Worm (Caenorhabditis elegans) whole organism, mixed stage, embryonic: ENCODE data around the gene rpb-6.

ENCODE experiments used
- M03D4.4 ChIP-seq: sonication (generic microtip); optimal IDR thresholded peaks from 2 replicates; lab custom pipeline; 2017; ENCODE audit warnings: mild to moderate bottlenecking, missing genetic modification characterization, missing compliant biosample characterization
- bed-3 ChIP-seq: fragments of 200-800 bp; sonication (Bioruptor generic); optimal IDR thresholded peaks from 3 replicates; lab custom pipeline; 2018; ENCODE audit warnings: mild to moderate bottlenecking, missing genetic modification characterization, moderate library complexity, missing compliant biosample characterization
- blmp-1 ChIP-seq: fragments of 150-350 bp; optimal IDR thresholded peaks from 2 replicates; lab custom pipeline; 2014; ENCODE audit warnings: missing biosample characterization, missing genetic modification characterization
- ceh-39 ChIP-seq: fragments of 150-350 bp; optimal IDR thresholded peaks from 2 replicates; lab custom pipeline; 2014; ENCODE audit warnings: missing biosample characterization, missing genetic modification characterization
- ceh-43 ChIP-seq: fragments of 200-800 bp; sonication (Bioruptor generic); optimal IDR thresholded peaks from 2 replicates; lab custom pipeline; 2018; ENCODE audit warnings: mild to moderate bottlenecking, missing genetic modification characterization, moderate library complexity, missing compliant biosample characterization
- ceh-83 ChIP-seq: fragments of 200-800 bp; sonication (Bioruptor generic); optimal IDR thresholded peaks from 2 replicates; lab custom pipeline; 2018; ENCODE audit warnings: mild to moderate bottlenecking, missing genetic modification characterization, missing compliant biosample characterization
- cnd-1 ChIP-seq: fragments of 200-800 bp; sonication (Bioruptor generic); optimal IDR thresholded peaks from 2 replicates; lab custom pipeline; 2018; ENCODE audit warnings: mild to moderate bottlenecking, missing genetic modification characterization, missing compliant biosample characterization
- drap-1 ChIP-seq: fragments of 200-800 bp; sonication (Bioruptor generic); optimal IDR thresholded peaks from 3 replicates; lab custom pipeline; 2018; ENCODE audit warnings: mild to moderate bottlenecking, missing genetic modification characterization, missing compliant biosample characterization
- elt-1 ChIP-seq: sonication (generic microtip); optimal IDR thresholded peaks from 2 replicates; lab custom pipeline; 2017; ENCODE audit warnings: missing genetic modification characterization, mild to moderate bottlenecking, missing compliant biosample characterization, antibody characterized with exemption, moderate library complexity, borderline replicate concordance; ENCODE audit not compliant: insufficient read depth
- elt-3 ChIP-seq: fragments of 150-350 bp; optimal IDR thresholded peaks from 2 replicates; lab custom pipeline; 2014; ENCODE audit warnings: missing biosample characterization, missing genetic modification characterization
- flh-1 ChIP-seq: fragments of 200-800 bp; sonication (Bioruptor generic); optimal IDR thresholded peaks from 2 replicates; lab custom pipeline; 2018; ENCODE audit warnings: mild to moderate bottlenecking, missing genetic modification characterization, moderate library complexity, missing compliant biosample characterization
- hlh-1 ChIP-seq: fragments of 150-350 bp; optimal IDR thresholded peaks from 2 replicates; lab custom pipeline; 2014; ENCODE audit warnings: missing biosample characterization, missing genetic modification reagents, missing genetic modification characterization
- lin-13 ChIP-seq: fragments of 150-350 bp; optimal IDR thresholded peaks from 2 replicates; lab custom pipeline; 2014; ENCODE audit warnings: missing biosample characterization, missing genetic modification characterization
- lin-32 ChIP-seq: fragments of 200-800 bp; sonication (Bioruptor generic); optimal IDR thresholded peaks from 2 replicates; lab custom pipeline; 2018; ENCODE audit warnings: mild to moderate bottlenecking, missing genetic modification characterization, missing compliant biosample characterization
- lsy-2 ChIP-seq: fragments of 150-350 bp; optimal IDR thresholded peaks from 2 replicates; lab custom pipeline; 2014; ENCODE audit warnings: missing biosample characterization, missing genetic modification characterization
- mep-1 ChIP-seq: fragments of 150-350 bp; optimal IDR thresholded peaks from 2 replicates; lab custom pipeline; 2017; ENCODE audit warnings: missing biosample characterization, missing genetic modification reagents, missing genetic modification characterization, inconsistent platforms
- mls-2 ChIP-seq: sonication (generic microtip); optimal IDR thresholded peaks from 2 replicates; lab custom pipeline; 2016; ENCODE audit warnings: mild to moderate bottlenecking, missing genetic modification characterization, moderate library complexity, missing compliant biosample characterization
- nhr-12 ChIP-seq: fragments of 150-350 bp; optimal IDR thresholded peaks from 2 replicates; lab custom pipeline; 2014; ENCODE audit warnings: missing biosample characterization, missing genetic modification characterization
- nhr-237 ChIP-seq: fragments of 150-350 bp; optimal IDR thresholded peaks from 2 replicates; lab custom pipeline; 2014; ENCODE audit warnings: missing biosample characterization, missing genetic modification characterization
- nhr-28 ChIP-seq: fragments of 150-350 bp; optimal IDR thresholded peaks from 2 replicates; lab custom pipeline; 2014; ENCODE audit warnings: missing biosample characterization, missing genetic modification characterization
- nhr-76 ChIP-seq: sonication (generic microtip); optimal IDR thresholded peaks from 2 replicates; lab custom pipeline; 2017; ENCODE audit warnings: missing biosample characterization, missing genetic modification characterization
- pha-4 ChIP-seq: fragments of 150-350 bp; optimal IDR thresholded peaks from 2 replicates; lab custom pipeline; 2018; ENCODE audit warnings: missing biosample characterization, missing genetic modification reagents, missing genetic modification characterization
- sem-2 ChIP-seq: fragments of 200-800 bp; sonication (Bioruptor generic); optimal IDR thresholded peaks from 2 replicates; lab custom pipeline; 2018; ENCODE audit warnings: mild to moderate bottlenecking, missing genetic modification characterization, missing compliant biosample characterization
- snpc-4 ChIP-seq: fragments of 150-350 bp; optimal IDR thresholded peaks from 2 replicates; lab custom pipeline; 2014; ENCODE audit warnings: missing biosample characterization, missing genetic modification characterization
- sptf-1 ChIP-seq: sonication (generic microtip); optimal IDR thresholded peaks from 2 replicates; lab custom pipeline; 2017; ENCODE audit warnings: mild to moderate bottlenecking, missing genetic modification characterization, moderate library complexity, missing compliant biosample characterization
- tbx-8 ChIP-seq: fragments of 200-800 bp; sonication (Bioruptor generic); optimal IDR thresholded peaks from 2 replicates; lab custom pipeline; 2018; ENCODE audit warnings: mild to moderate bottlenecking, missing genetic modification characterization, moderate library complexity, missing compliant biosample characterization
- unc-120 ChIP-seq: sonication (generic microtip); optimal IDR thresholded peaks from 2 replicates; lab custom pipeline; 2017; ENCODE audit warnings: missing genetic modification characterization, missing compliant biosample characterization; ENCODE audit not compliant: poor library complexity, severe bottlenecking
- unc-39 ChIP-seq: fragments of 150-350 bp; optimal IDR thresholded peaks from 2 replicates; lab custom pipeline; 2014; ENCODE audit warnings: missing biosample characterization, missing genetic modification characterization
- unc-62 ChIP-seq: fragments of 150-350 bp; optimal IDR thresholded peaks from 2 replicates; lab custom pipeline; 2014; ENCODE audit warnings: missing biosample characterization, missing genetic modification reagents, missing genetic modification characterization
- zip-8 ChIP-seq: fragments of 150-350 bp; optimal IDR thresholded peaks from 2 replicates; lab custom pipeline; 2014; ENCODE audit warnings: missing biosample characterization, missing genetic modification characterization

rpb-6 gene

ce11 chrII:10587742-10588141 lies 8.6 kb downstream of the rpb-6 start, which contains the start of gene crn-3:
crn-3 (plus strand) TSS chrII:10588042.
- TF ChIP-seq nhr-28 (tag; lab: Kevin White, UChicago) (no peak), lsy-2 (tag; lab: Kevin White, UChicago) (no peak), M03D4.4 (tag; lab: Kevin White, UChicago) (no peak), zip-8 (no peak), drap-1 (no peak), ceh-39 (tag; lab: Kevin White, UChicago) (no peak), elt-3 (tag; lab: Kevin White, UChicago) (no peak), unc-62 (no peak), nhr-76 (tag; lab: Kevin White, UChicago) (no peak), blmp-1 (tag; lab: Kevin White, UChicago) (no peak), nhr-12 (tag; lab: Kevin White, UChicago) (no peak), nhr-237 (tag; lab: Kevin White, UChicago) (no peak), flh-1 (no peak), sptf-1 (tag; lab: Kevin White, UChicago) (no peak), unc-120 (tag; lab: Kevin White, UChicago) (no peak), hlh-1 (tag; lab: Kevin White, UChicago) (no peak), snpc-4 (no peak)

DNA sequence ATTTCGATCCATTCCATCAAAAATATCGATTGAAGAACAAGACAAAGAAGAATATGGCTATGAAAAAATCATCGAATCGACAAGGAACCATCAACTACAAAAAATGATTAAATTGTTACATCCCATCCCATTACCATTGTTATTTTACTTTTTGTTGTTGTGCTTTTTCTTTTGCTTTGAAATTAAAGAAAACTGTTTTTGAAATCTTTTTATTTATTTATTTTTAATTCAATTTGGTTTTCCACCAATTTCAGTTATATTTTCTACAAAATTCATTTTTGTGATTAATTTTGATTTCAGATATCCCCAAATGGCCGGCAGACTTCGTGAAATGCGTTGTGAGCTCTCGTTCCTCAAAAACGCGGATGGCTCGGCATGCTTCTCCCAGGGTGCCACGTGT lies 13.3 kb downstream of the rpb-6 start, which contains the start of gene crn-5:
Gene crn-5, plus strand, starts transcription at position 301 of the 400 bp plus-strand sequence.
- TF ChIP-seq ceh-43 (no peak), sem-2 (no peak), mep-1 (tag; lab: Kevin White, UChicago) (no peak), lin-13 (tag; lab: Kevin White, UChicago) (no peak), hlh-1 (tag; lab: Kevin White, UChicago) (no peak), unc-120 (tag; lab: Kevin White, UChicago) (no peak), snpc-4 (no peak), zip-8 (no peak), ceh-83 (GFP tag; lab: Kevin White, UChicago) (no peak), mls-2 (tag; lab: Kevin White, UChicago) (no peak), tbx-8 (GFP tag; lab: Kevin White, UChicago) (no peak), nhr-28 (tag; lab: Kevin White, UChicago) (no peak), blmp-1 (tag; lab: Kevin White, UChicago) (no peak), cnd-1 (tag; lab: Kevin White, UChicago) (no peak), sptf-1 (tag; lab: Kevin White, UChicago) (no peak), bed-3 (GFP tag; lab: Kevin White, UChicago) (no peak)

- TF ChIP-seq nhr-76 (tag; lab: Kevin White, UChicago) (no peak), zip-8 (peak; percentile 94), pha-4 (no peak), drap-1 (no peak)
- TF ChIP-seq, all 35 proteins: peak for 1
Measured at ce11 chrII:10594312-10594711, 15.1 kb downstream of the rpb-6 start.

ce11 chrII:10594758-10595157 lies 15.6 kb downstream of the rpb-6 start, which contains the start of gene C14A4.6:
C14A4.6 (minus strand) TSS chrII:10594776.
- no peak for TF ChIP-seq ceh-43
- no peak for TF ChIP-seq zip-8
- TF ChIP-seq nhr-76 (tag; lab: Kevin White, UChicago), result no peak
- no peak for TF ChIP-seq nhr-28 (tag; lab: Kevin White, UChicago)
- TF ChIP-seq M03D4.4 (tag; lab: Kevin White, UChicago), result no peak
- TF ChIP-seq unc-39, result no peak

- no peak for TF ChIP-seq zip-8
- no peak for TF ChIP-seq M03D4.4 (tag; lab: Kevin White, UChicago)
- TF ChIP-seq lsy-2 (tag; lab: Kevin White, UChicago), result no peak
- TF ChIP-seq lin-32 (GFP tag; lab: Kevin White, UChicago), result no peak
- no peak for TF ChIP-seq mep-1 (tag; lab: Kevin White, UChicago)
- TF ChIP-seq pha-4, result no peak
- no peak for TF ChIP-seq elt-1
- TF ChIP-seq flh-1, result no peak
Measured at ce11 chrII:10596462-10596861, 17.3 kb downstream of the rpb-6 start, which contains the start of gene C14A4.7. C14A4.7 (minus strand) TSS chrII:10596562.

- TF ChIP-seq elt-1, result no peak
- TF ChIP-seq ceh-39 (tag; lab: Kevin White, UChicago), result no peak
- no peak for TF ChIP-seq nhr-28 (tag; lab: Kevin White, UChicago)
- TF ChIP-seq, all 35 proteins: peak for 0
Measured at ce11 chrII:10598039-10598438, 18.9 kb downstream of the rpb-6 start, which contains the start of gene C14A4.8. C14A4.8 (minus strand) TSS chrII:10598139.
